Worm (Caenorhabditis elegans) whole organism, late embryonic: ENCODE results near the gene cah-1.

Experiments used
- C08G9.2 ChIP-seq: sonication (generic microtip); optimal IDR thresholded peaks from 2 replicates; lab custom pipeline; 2016; ENCODE audit warnings: mild to moderate bottlenecking, missing genetic modification characterization, moderate library complexity, missing compliant biosample characterization
- C38D4.7 ChIP-seq: fragments of 200-800 bp; sonication (Bioruptor generic); optimal IDR thresholded peaks from 2 replicates; lab custom pipeline; 2018; ENCODE audit warnings: mild to moderate bottlenecking, missing genetic modification characterization, moderate library complexity, missing compliant biosample characterization
- F13H6.1 ChIP-seq: sonication (generic microtip); optimal IDR thresholded peaks from 2 replicates; lab custom pipeline; 2016; ENCODE audit warnings: missing genetic modification characterization, missing compliant biosample characterization
- K02D7.2 ChIP-seq: sonication (generic microtip); optimal IDR thresholded peaks from 2 replicates; lab custom pipeline; 2017; ENCODE audit warnings: mild to moderate bottlenecking, missing genetic modification characterization, missing compliant biosample characterization
- T23F11.4 ChIP-seq: fragments of 200-800 bp; sonication (Bioruptor generic); optimal IDR thresholded peaks from 2 replicates; lab custom pipeline; 2018; ENCODE audit warnings: mild to moderate bottlenecking, missing genetic modification characterization, missing compliant biosample characterization
- Y22D7AL.16 ChIP-seq: sonication (generic microtip); optimal IDR thresholded peaks from 2 replicates; lab custom pipeline; 2016; ENCODE audit warnings: missing genetic modification characterization, missing compliant biosample characterization
- ahr-1 ChIP-seq: sonication (generic microtip); optimal IDR thresholded peaks from 2 replicates; lab custom pipeline; 2016; ENCODE audit warnings: missing genetic modification characterization, missing compliant biosample characterization
- ceh-14 ChIP-seq: sonication (generic microtip); optimal IDR thresholded peaks from 2 replicates; lab custom pipeline; 2016; ENCODE audit warnings: missing genotype, missing genetic modification characterization, missing compliant biosample characterization
- ceh-18 ChIP-seq: sonication (generic microtip); optimal IDR thresholded peaks from 2 replicates; lab custom pipeline; 2016; ENCODE audit warnings: missing genetic modification characterization, missing compliant biosample characterization
- ceh-19 ChIP-seq: fragments of 200-800 bp; sonication (Bioruptor generic); optimal IDR thresholded peaks from 2 replicates; lab custom pipeline; 2018; ENCODE audit warnings: mild to moderate bottlenecking, missing genetic modification characterization, missing compliant biosample characterization
- ceh-2 ChIP-seq: sonication (generic microtip); optimal IDR thresholded peaks from 2 replicates; lab custom pipeline; 2016; ENCODE audit warnings: missing genotype, missing genetic modification characterization, missing compliant biosample characterization
- ceh-22 ChIP-seq: sonication (generic microtip); optimal IDR thresholded peaks from 2 replicates; lab custom pipeline; 2017; ENCODE audit warnings: missing biosample characterization, missing genetic modification characterization
- ceh-24 ChIP-seq: sonication (generic microtip); optimal IDR thresholded peaks from 2 replicates; lab custom pipeline; 2016; ENCODE audit warnings: mild to moderate bottlenecking, missing genetic modification characterization, missing compliant biosample characterization
- ceh-30 ChIP-seq: fragments of 150-350 bp; optimal IDR thresholded peaks from 2 replicates; lab custom pipeline; 2014; ENCODE audit warnings: missing biosample characterization, missing genetic modification characterization
- ceh-31 ChIP-seq: sonication (generic microtip); optimal IDR thresholded peaks from 2 replicates; lab custom pipeline; 2016; ENCODE audit warnings: missing genetic modification characterization, missing compliant biosample characterization
- ceh-34 ChIP-seq: sonication (generic microtip); optimal IDR thresholded peaks from 2 replicates; lab custom pipeline; 2016; ENCODE audit warnings: mild to moderate bottlenecking, missing genetic modification characterization, missing compliant biosample characterization
- ceh-48 ChIP-seq: sonication (generic microtip); optimal IDR thresholded peaks from 2 replicates; lab custom pipeline; 2016; ENCODE audit warnings: missing genetic modification characterization, inconsistent platforms, missing compliant biosample characterization
- che-1 ChIP-seq: sonication (generic microtip); optimal IDR thresholded peaks from 2 replicates; lab custom pipeline; 2016; ENCODE audit warnings: mild to moderate bottlenecking, missing genetic modification characterization, missing compliant biosample characterization
- dve-1 ChIP-seq: sonication (generic microtip); optimal IDR thresholded peaks from 2 replicates; lab custom pipeline; 2017; ENCODE audit warnings: antibody characterized with exemption, mild to moderate bottlenecking, missing genetic modification characterization, missing compliant biosample characterization
- elt-2 ChIP-seq: sonication (generic microtip); optimal IDR thresholded peaks from 2 replicates; lab custom pipeline; 2016; ENCODE audit warnings: missing genetic modification reagents, missing genetic modification characterization, missing compliant biosample characterization
- elt-4 ChIP-seq: sonication (generic microtip); optimal IDR thresholded peaks from 2 replicates; lab custom pipeline; 2016; ENCODE audit warnings: missing genetic modification characterization, missing compliant biosample characterization
- ets-4 ChIP-seq: sonication (generic microtip); optimal IDR thresholded peaks from 2 replicates; lab custom pipeline; 2016; ENCODE audit warnings: missing genetic modification characterization, missing compliant biosample characterization
- eyg-1 ChIP-seq: sonication (generic microtip); optimal IDR thresholded peaks from 2 replicates; lab custom pipeline; 2016; ENCODE audit warnings: missing genotype, missing genetic modification characterization, missing compliant biosample characterization
- fax-1 ChIP-seq: sonication (generic microtip); optimal IDR thresholded peaks from 2 replicates; lab custom pipeline; 2016; ENCODE audit warnings: missing genotype, missing genetic modification characterization, missing compliant biosample characterization
- fkh-10 ChIP-seq: fragments of 150-350 bp; optimal IDR thresholded peaks from 2 replicates; lab custom pipeline; 2014; ENCODE audit warnings: missing biosample characterization, missing genetic modification reagents, missing genetic modification characterization
- gmeb-2 ChIP-seq: sonication (generic microtip); optimal IDR thresholded peaks from 2 replicates; lab custom pipeline; 2016; ENCODE audit warnings: missing genetic modification characterization, inconsistent platforms, missing compliant biosample characterization
- hlh-15 ChIP-seq: sonication (generic microtip); optimal IDR thresholded peaks from 2 replicates; lab custom pipeline; 2016; ENCODE audit warnings: missing genetic modification characterization, missing compliant biosample characterization
- hlh-30 ChIP-seq: sonication (generic microtip); optimal IDR thresholded peaks from 2 replicates; lab custom pipeline; 2017; ENCODE audit warnings: antibody characterized with exemption, missing genetic modification characterization, missing compliant biosample characterization; ENCODE audit not compliant: insufficient read depth
- hlh-6 ChIP-seq: sonication (generic microtip); optimal IDR thresholded peaks from 2 replicates; lab custom pipeline; 2016; ENCODE audit warnings: missing genotype, missing genetic modification characterization, missing compliant biosample characterization
- hlh-8 ChIP-seq: sonication (generic microtip); optimal IDR thresholded peaks from 2 replicates; lab custom pipeline; 2016; ENCODE audit warnings: missing genotype, missing genetic modification characterization, missing compliant biosample characterization
- lin-11 ChIP-seq: fragments of 200-800 bp; sonication (Bioruptor generic); optimal IDR thresholded peaks from 2 replicates; lab custom pipeline; 2018; ENCODE audit warnings: mild to moderate bottlenecking, missing genetic modification characterization, missing compliant biosample characterization
- madf-2 ChIP-seq: sonication (generic microtip); optimal IDR thresholded peaks from 2 replicates; lab custom pipeline; 2017; ENCODE audit warnings: missing genetic modification characterization, missing compliant biosample characterization
- mec-3 ChIP-seq: sonication (generic microtip); optimal IDR thresholded peaks from 2 replicates; lab custom pipeline; 2016; ENCODE audit warnings: borderline replicate concordance, missing genetic modification characterization, missing compliant biosample characterization
- nfya-1 ChIP-seq: sonication (generic microtip); optimal IDR thresholded peaks from 2 replicates; lab custom pipeline; 2017; ENCODE audit warnings: missing genetic modification characterization, mild to moderate bottlenecking, missing compliant biosample characterization, antibody characterized with exemption, moderate library complexity
- nhr-232 ChIP-seq: sonication (generic microtip); optimal IDR thresholded peaks from 2 replicates; lab custom pipeline; 2016; ENCODE audit warnings: missing genetic modification characterization, missing compliant biosample characterization
- npax-4 ChIP-seq: sonication (generic microtip); optimal IDR thresholded peaks from 2 replicates; lab custom pipeline; 2016; ENCODE audit warnings: missing genetic modification characterization, missing compliant biosample characterization
- pha-2 ChIP-seq: sonication (generic microtip); optimal IDR thresholded peaks from 2 replicates; lab custom pipeline; 2017; ENCODE audit warnings: mild to moderate bottlenecking, missing genetic modification characterization, missing compliant biosample characterization
- pha-4 ChIP-seq: fragments of 150-350 bp; optimal IDR thresholded peaks from 2 replicates; lab custom pipeline; 2018; ENCODE audit warnings: missing biosample characterization, missing genetic modification reagents, missing genetic modification characterization
- pqm-1 ChIP-seq: sonication (generic microtip); optimal IDR thresholded peaks from 2 replicates; lab custom pipeline; 2016; ENCODE audit warnings: missing genetic modification characterization, missing compliant biosample characterization
- pros-1 ChIP-seq: fragments of 150-350 bp; optimal IDR thresholded peaks from 2 replicates; lab custom pipeline; 2014; ENCODE audit warnings: missing biosample characterization, missing genetic modification reagents, missing genetic modification characterization
- ref-2 ChIP-seq: sonication (generic microtip); optimal IDR thresholded peaks from 2 replicates; lab custom pipeline; 2016; ENCODE audit warnings: missing genetic modification characterization, missing compliant biosample characterization
- rnt-1 ChIP-seq: sonication (generic microtip); optimal IDR thresholded peaks from 2 replicates; lab custom pipeline; 2016; ENCODE audit warnings: missing genetic modification characterization, missing compliant biosample characterization
- sdc-2 ChIP-seq: sonication (generic microtip); optimal IDR thresholded peaks from 2 replicates; lab custom pipeline; 2016; ENCODE audit warnings: missing genotype, missing genetic modification characterization, missing compliant biosample characterization
- sox-2 ChIP-seq: fragments of 200-800 bp; sonication (Bioruptor generic); IDR thresholded peaks from 2 replicates; pipeline ENCODE4 v1.3.6; 2022; ENCODE audit warnings: missing genetic modification reagents, missing genetic modification characterization, missing compliant biosample characterization
- sox-4 ChIP-seq: sonication (generic microtip); optimal IDR thresholded peaks from 2 replicates; lab custom pipeline; 2017; ENCODE audit warnings: mild to moderate bottlenecking, missing genetic modification characterization, inconsistent platforms, missing compliant biosample characterization
- syd-9 ChIP-seq: sonication (generic microtip); optimal IDR thresholded peaks from 2 replicates; lab custom pipeline; 2016; ENCODE audit warnings: mild to moderate bottlenecking, missing genetic modification characterization, moderate library complexity, missing compliant biosample characterization
- tbx-2 ChIP-seq: sonication (generic microtip); optimal IDR thresholded peaks from 2 replicates; lab custom pipeline; 2016; ENCODE audit warnings: missing genetic modification characterization, missing compliant biosample characterization
- tbx-7 ChIP-seq: sonication (generic microtip); optimal IDR thresholded peaks from 2 replicates; lab custom pipeline; 2016; ENCODE audit warnings: missing genotype, missing genetic modification characterization, missing compliant biosample characterization
- ttx-3 ChIP-seq: sonication (generic microtip); optimal IDR thresholded peaks from 2 replicates; lab custom pipeline; 2016; ENCODE audit warnings: missing genetic modification reagents, missing genetic modification characterization, missing compliant biosample characterization
- unc-3 ChIP-seq, 2 experiments: fragments of 200-800 bp in 1 of 2; sonication (Bioruptor generic) in 1 of 2; sonication (generic microtip) in 1 of 2; conservative IDR thresholded peaks in 1 of 2; optimal IDR thresholded peaks in 1 of 2; 2 replicates each; pipeline versions ENCODE4 v1.3.6 to Lab custom; 2016 to 2022; ENCODE audit warnings: missing compliant biosample characterization in 2 of 2, missing genetic modification characterization in 2 of 2, missing genetic modification reagents in 1 of 2
- unc-42 ChIP-seq: sonication (generic microtip); optimal IDR thresholded peaks from 2 replicates; lab custom pipeline; 2016; ENCODE audit warnings: missing genotype, missing genetic modification characterization, missing compliant biosample characterization
- unc-55 ChIP-seq: sonication (generic microtip); optimal IDR thresholded peaks from 2 replicates; lab custom pipeline; 2017; ENCODE audit warnings: missing biosample characterization, missing genetic modification reagents, missing genetic modification characterization
- zip-5 ChIP-seq: sonication (generic microtip); optimal IDR thresholded peaks from 2 replicates; lab custom pipeline; 2016; ENCODE audit warnings: missing genetic modification characterization, missing compliant biosample characterization
- ztf-16 ChIP-seq: sonication (generic microtip); optimal IDR thresholded peaks from 2 replicates; lab custom pipeline; 2017; ENCODE audit warnings: missing genetic modification characterization, missing compliant biosample characterization

cah-1 gene

ce11 chrIII:5108746-5109145 lies 23.3 kb upstream of the cah-1 start:
- TF ChIP-seq unc-55, result no peak
- peak; percentile 63 for TF ChIP-seq tbx-2 (tag; lab: Kevin White, UChicago)
- TF ChIP-seq ceh-24 (tag; lab: Kevin White, UChicago), result no peak
- TF ChIP-seq lin-11 (tag; lab: Kevin White, UChicago), result no peak
- TF ChIP-seq Y22D7AL.16, result no peak
- peak; percentile 57 for TF ChIP-seq unc-42 (tag; lab: Kevin White, UChicago)
- no peak for TF ChIP-seq pha-4
- TF ChIP-seq mec-3, result no peak
- TF ChIP-seq fax-1, result no peak
- peak; percentile 6 for TF ChIP-seq F13H6.1 (tag; lab: Kevin White, UChicago)
- no peak for TF ChIP-seq npax-4 (tag; lab: Kevin White, UChicago)
- no peak for TF ChIP-seq ceh-48 (tag; lab: Kevin White, UChicago)
- TF ChIP-seq C08G9.2 (tag; lab: Kevin White, UChicago), result peak; percentile 77
- TF ChIP-seq hlh-15 (tag; lab: Kevin White, UChicago), result no peak
- TF ChIP-seq sox-4 (tag; lab: Kevin White, UChicago), result no peak
- TF ChIP-seq pha-2 (tag; lab: Kevin White, UChicago), result no peak
- no peak for TF ChIP-seq syd-9 (tag; lab: Kevin White, UChicago)
- no peak for TF ChIP-seq elt-4 (tag; lab: Kevin White, UChicago)
- TF ChIP-seq tbx-7 (tag; lab: Kevin White, UChicago), result peak; percentile 35
- TF ChIP-seq madf-2, result no peak
- peak; percentile 5 for TF ChIP-seq ceh-34 (tag; lab: Kevin White, UChicago)
- no peak for TF ChIP-seq eyg-1
- TF ChIP-seq ref-2 (tag; lab: Kevin White, UChicago), result peak; percentile 26
- no peak for TF ChIP-seq ahr-1 (tag; lab: Kevin White, UChicago)
- no peak for TF ChIP-seq fkh-10 (GFP tag; lab: Kevin White, UChicago)
- peak; percentile 27 for TF ChIP-seq zip-5 (tag; lab: Kevin White, UChicago)
- peak; percentile 24 for TF ChIP-seq rnt-1 (tag; lab: Kevin White, UChicago)
- TF ChIP-seq elt-2 (tag; lab: Kevin White, UChicago), result no peak
- no peak for TF ChIP-seq che-1
- TF ChIP-seq hlh-30 (tag; lab: Kevin White, UChicago), result no peak
- no peak for TF ChIP-seq ceh-19
- no peak for TF ChIP-seq unc-3 (GFP tag; conservative IDR thresholded peaks at IDR 0.05; lab: Robert Waterston, UW)
- no peak for TF ChIP-seq unc-3 (tag; optimal IDR thresholded peaks at IDR 0.05; lab: Kevin White, UChicago)
- TF ChIP-seq hlh-6, result no peak
- TF ChIP-seq K02D7.2 (tag; lab: Kevin White, UChicago), result no peak
- no peak for TF ChIP-seq ceh-22 (tag; lab: Kevin White, UChicago)
- no peak for TF ChIP-seq pqm-1 (tag; lab: Kevin White, UChicago)
- TF ChIP-seq ceh-18 (tag; lab: Kevin White, UChicago), result peak; percentile 26
- TF ChIP-seq nfya-1 (tag; lab: Kevin White, UChicago), result peak; percentile 55
- no peak for TF ChIP-seq ceh-14 (tag; lab: Kevin White, UChicago)
- no peak for TF ChIP-seq ztf-16 (tag; lab: Kevin White, UChicago)
- peak; percentile 87 for TF ChIP-seq ceh-31 (tag; lab: Kevin White, UChicago)
- TF ChIP-seq ceh-30 (tag; lab: Kevin White, UChicago), result no peak
- TF ChIP-seq gmeb-2 (tag; lab: Kevin White, UChicago), result no peak
- peak; percentile 85 for TF ChIP-seq ets-4 (tag; lab: Kevin White, UChicago)
- TF ChIP-seq nhr-232 (tag; lab: Kevin White, UChicago), result no peak
- TF ChIP-seq T23F11.4 (GFP tag; lab: Kevin White, UChicago), result no peak
- TF ChIP-seq dve-1 (tag; lab: Kevin White, UChicago), result no peak
- no peak for TF ChIP-seq ttx-3
- TF ChIP-seq ceh-2 (tag; lab: Kevin White, UChicago), result peak; percentile 61
- no peak for TF ChIP-seq pros-1 (tag; lab: Kevin White, UChicago)
- no peak for TF ChIP-seq sox-2
- TF ChIP-seq hlh-8 (tag; lab: Kevin White, UChicago), result peak; percentile 67
- no peak for TF ChIP-seq sdc-2 (tag; lab: Kevin White, UChicago)
- no peak for TF ChIP-seq C38D4.7 (GFP tag; lab: Kevin White, UChicago)
